Worm (Caenorhabditis elegans) whole organism, early embryonic: ENCODE data around the gene Y43F8B.11.

Experiments
- B0310.2 ChIP-seq: sonication (generic microtip); optimal IDR thresholded peaks from 2 replicates; lab custom pipeline; 2016; ENCODE audit warnings: mild to moderate bottlenecking, missing genetic modification characterization, missing compliant biosample characterization
- F13C5.2 ChIP-seq: sonication (generic microtip); optimal IDR thresholded peaks from 2 replicates; lab custom pipeline; 2017; ENCODE audit warnings: mild to moderate bottlenecking, missing genetic modification characterization, inconsistent platforms, missing compliant biosample characterization
- aly-1 ChIP-seq: sonication (generic microtip); optimal IDR thresholded peaks from 2 replicates; lab custom pipeline; 2016; ENCODE audit warnings: missing genetic modification characterization, missing compliant biosample characterization
- ama-1 ChIP-seq: fragments of 150-350 bp; optimal IDR thresholded peaks from 2 replicates; lab custom pipeline; 2014
- ceh-13 ChIP-seq: fragments of 200-800 bp; sonication (Bioruptor generic); optimal IDR thresholded peaks from 2 replicates; lab custom pipeline; 2018; ENCODE audit warnings: mild to moderate bottlenecking, missing genetic modification characterization, missing compliant biosample characterization
- ceh-36 ChIP-seq: sonication (generic microtip); optimal IDR thresholded peaks from 2 replicates; lab custom pipeline; 2016; ENCODE audit warnings: missing genetic modification characterization, inconsistent platforms, missing compliant biosample characterization
- ets-7 ChIP-seq: sonication (generic microtip); optimal IDR thresholded peaks from 2 replicates; lab custom pipeline; 2016; ENCODE audit warnings: missing genotype, missing genetic modification characterization, missing compliant biosample characterization
- flt-1 ChIP-seq: fragments of 200-800 bp; sonication (Bioruptor generic); IDR thresholded peaks from 2 replicates; pipeline ENCODE4 v1.3.6; 2022; ENCODE audit warnings: missing genetic modification characterization, missing compliant biosample characterization
- hmbx-1 ChIP-seq: sonication (generic microtip); optimal IDR thresholded peaks from 2 replicates; lab custom pipeline; 2016; ENCODE audit warnings: mild to moderate bottlenecking, missing genetic modification characterization, missing compliant biosample characterization
- hmg-4 ChIP-seq: fragments of 200-800 bp; sonication (Bioruptor generic); optimal IDR thresholded peaks from 2 replicates; lab custom pipeline; 2018; ENCODE audit warnings: mild to moderate bottlenecking, missing genetic modification characterization, missing compliant biosample characterization
- hnd-1 ChIP-seq: sonication (generic microtip); optimal IDR thresholded peaks from 2 replicates; lab custom pipeline; 2016; ENCODE audit warnings: missing genetic modification characterization, missing compliant biosample characterization
- pes-1 ChIP-seq: fragments of 200-800 bp; sonication (Bioruptor generic); IDR thresholded peaks from 2 replicates; pipeline ENCODE4 v1.3.6; 2022; ENCODE audit warnings: missing genetic modification reagents, missing genetic modification characterization, missing compliant biosample characterization
- scrt-1 ChIP-seq: fragments of 200-800 bp; sonication (Bioruptor generic); IDR thresholded peaks from 2 replicates; pipeline ENCODE4 v1.3.6; 2022; ENCODE audit warnings: missing genetic modification characterization, missing compliant biosample characterization
- sea-1 ChIP-seq: fragments of 200-800 bp; sonication (Bioruptor generic); conservative IDR thresholded peaks from 2 replicates; pipeline ENCODE4 v1.3.6; 2022; ENCODE audit warnings: missing genetic modification characterization, missing compliant biosample characterization
- tbx-11 ChIP-seq: fragments of 200-800 bp; sonication (Bioruptor generic); IDR thresholded peaks from 2 replicates; pipeline ENCODE4 v1.3.6; 2022; ENCODE audit warnings: missing genetic modification characterization, missing compliant biosample characterization
- tbx-37 ChIP-seq: fragments of 200-800 bp; sonication (Bioruptor generic); conservative IDR thresholded peaks from 2 replicates; pipeline ENCODE4 v1.3.6; 2022; ENCODE audit warnings: missing genetic modification reagents, missing genetic modification characterization, missing compliant biosample characterization
- tra-4 ChIP-seq: sonication (generic microtip); optimal IDR thresholded peaks from 2 replicates; lab custom pipeline; 2017; ENCODE audit warnings: missing genetic modification characterization, missing compliant biosample characterization

Gene Y43F8B.11

ce11 chrV:19512260-19512947, 41.9 kb downstream of the Y43F8B.11 start, which contains the start of gene Y43F8B.19:
Gene Y43F8B.19, minus strand, starts transcription at chrV:19512310.
- TF ChIP-seq ceh-36 (tag; lab: Kevin White, UChicago), result peak; percentile 63
- no peak for TF ChIP-seq sea-1 (GFP tag; lab: Robert Waterston, UW)

ce11 chrV:19513552-19513951, 43.1 kb downstream of the Y43F8B.11 start, which contains the start of gene phy-4:
Gene phy-4, minus strand, starts transcription at chrV:19513652.
- TF ChIP-seq aly-1 (tag; lab: Kevin White, UChicago), result no peak
- no peak for TF ChIP-seq tra-4 (tag; lab: Kevin White, UChicago)
- TF ChIP-seq sea-1 (GFP tag; lab: Robert Waterston, UW), result no peak
- no peak for TF ChIP-seq flt-1 (GFP tag; lab: Robert Waterston, UW)
- no peak for TF ChIP-seq ceh-13
- no peak for TF ChIP-seq ama-1
- no peak for TF ChIP-seq tbx-37
- no peak for TF ChIP-seq pes-1 (GFP tag; lab: Robert Waterston, UW)
- TF ChIP-seq tbx-11 (GFP tag; lab: Robert Waterston, UW), result no peak
- TF ChIP-seq ets-7 (tag; lab: Kevin White, UChicago), result no peak
- TF ChIP-seq ceh-36 (tag; lab: Kevin White, UChicago), result no peak

ce11 chrV:19517611-19518360, 47.3 kb downstream of the Y43F8B.11 start:
- peak; percentile 82 for TF ChIP-seq ceh-36 (tag; lab: Kevin White, UChicago)

- TF ChIP-seq hmg-4 (GFP tag; lab: Kevin White, UChicago), result no peak
- TF ChIP-seq ets-7 (tag; lab: Kevin White, UChicago), result no peak
- TF ChIP-seq scrt-1, result no peak
- no peak for TF ChIP-seq hnd-1 (tag; lab: Kevin White, UChicago)
- no peak for TF ChIP-seq B0310.2 (tag; lab: Kevin White, UChicago)
- no peak for TF ChIP-seq hmbx-1
- no peak for TF ChIP-seq tra-4 (tag; lab: Kevin White, UChicago)
- no peak for TF ChIP-seq tbx-37
- TF ChIP-seq ceh-13, result no peak
- no peak for TF ChIP-seq F13C5.2 (tag; lab: Kevin White, UChicago)
- no peak for TF ChIP-seq sea-1 (GFP tag; lab: Robert Waterston, UW)
- no peak for TF ChIP-seq pes-1 (GFP tag; lab: Robert Waterston, UW)
- TF ChIP-seq aly-1 (tag; lab: Kevin White, UChicago), result no peak
- TF ChIP-seq tbx-11 (GFP tag; lab: Robert Waterston, UW), result no peak
- no peak for TF ChIP-seq ama-1
- TF ChIP-seq flt-1 (GFP tag; lab: Robert Waterston, UW), result no peak
- no peak for TF ChIP-seq ceh-36 (tag; lab: Kevin White, UChicago)
Observed at ce11 chrV:19518468-19519168, 48.1 kb downstream of the Y43F8B.11 start.

- TF ChIP-seq ama-1 (peak; percentile 90), hnd-1 (tag; lab: Kevin White, UChicago) (peak; percentile 18), sea-1 (GFP tag; lab: Robert Waterston, UW) (peak; percentile 77), B0310.2 (tag; lab: Kevin White, UChicago) (no peak)
Observed at ce11 chrV:19519511-19519934, 49.0 kb downstream of the Y43F8B.11 start.

ce11 chrV:19520130-19520529, 49.6 kb downstream of the Y43F8B.11 start:
- peak; percentile 33 for TF ChIP-seq ama-1
- no peak for TF ChIP-seq tbx-37

- TF ChIP-seq tbx-37 (no peak), ama-1 (peak; percentile 81)
Observed at ce11 chrV:19520597-19521322, 50.3 kb downstream of the Y43F8B.11 start.
